Fruit fly (Drosophila melanogaster) Kc167 (cell line): Measurements from ENCODE around the gene bab1.

Experiments used
- Sin3A ChIP-seq: fragments of >200 bp; optimal IDR thresholded peaks from 2 replicates; lab custom pipeline; 2018; ENCODE audit warnings: missing external identifiers
- h ChIP-seq: fragments of >200 bp; optimal IDR thresholded peaks from 3 replicates; lab custom pipeline; 2018; ENCODE audit warnings: missing external identifiers
- insv ChIP-seq: fragments of >200 bp; optimal IDR thresholded peaks from 3 replicates; lab custom pipeline; 2018; ENCODE audit warnings: missing external identifiers
- psq ChIP-seq: fragments of >200 bp; optimal IDR thresholded peaks from 2 replicates; lab custom pipeline; 2017; ENCODE audit warnings: missing external identifiers
- ttk ChIP-seq: sonication (Bioruptor generic); optimal IDR thresholded peaks from 2 replicates; lab custom pipeline; 2017; ENCODE audit warnings: missing external identifiers

- TF ChIP-seq h (lab: Kevin White, UChicago) (no peak), ttk (no peak), insv (lab: Kevin White, UChicago) (no peak), psq (no peak), Sin3A (lab: Kevin White, UChicago) (no peak)
These were observed 67.2 kb downstream of the bab1 start for dm6 chr3L:1033688-1034087.
